Worm (Caenorhabditis elegans): Measurements from ENCODE around the gene fah-1.

fah-1 gene

ce11 chrX:6412575-6412974 is 36.1 kb downstream of the fah-1 start, which contains the start of gene T22E5.1:
Gene T22E5.1, plus strand, starts transcription at chrX:6412875.
- no peak for TF ChIP-seq ztf-29 (GFP tag; IDR thresholded peaks at IDR 0.05)
- TF ChIP-seq klf-2 (GFP tag; conservative IDR thresholded peaks at IDR 0.05) = no peak
- TF ChIP-seq cog-1 (tag; optimal IDR thresholded peaks at IDR 0.05) = no peak
- TF ChIP-seq ref-1 (GFP tag; conservative IDR thresholded peaks at IDR 0.05) = no peak
- no peak for TF ChIP-seq T22C8.4 (GFP tag; IDR thresholded peaks at IDR 0.05)
- no peak for TF ChIP-seq tab-1 (GFP tag; IDR thresholded peaks at IDR 0.05)
- no peak for TF ChIP-seq ztf-23 (GFP tag; IDR thresholded peaks at IDR 0.05)
- TF ChIP-seq med-1 (GFP tag; optimal IDR thresholded peaks at IDR 0.05; ENCODE audit: insufficient read depth) = no peak
- no peak for TF ChIP-seq flt-1 (GFP tag; IDR thresholded peaks at IDR 0.05)

- no peak for TF ChIP-seq ref-1 (GFP tag; conservative IDR thresholded peaks at IDR 0.05)
- TF ChIP-seq cog-1 (tag; optimal IDR thresholded peaks at IDR 0.05) = peak; percentile 61
- 0 out of 2 replicates have a peak, but pooled peaks have one; percentile 30 for TF ChIP-seq ztf-23 (GFP tag; IDR thresholded peaks at IDR 0.05)
- TF ChIP-seq med-1 (GFP tag; optimal IDR thresholded peaks at IDR 0.05; ENCODE audit: insufficient read depth) = no peak
- no peak for TF ChIP-seq ztf-29 (GFP tag; IDR thresholded peaks at IDR 0.05)
- no peak for TF ChIP-seq T22C8.4 (GFP tag; IDR thresholded peaks at IDR 0.05)
Observed at ce11 chrX:6410177-6410765, 38.4 kb downstream of the fah-1 start, which contains the start of gene mup-2. Gene mup-2, minus strand, starts transcription at chrX:6410227.

ce11 chrX:6408713-6409112 is 40.0 kb downstream of the fah-1 start:
- TF ChIP-seq cog-1 (tag; optimal IDR thresholded peaks at IDR 0.05) (no peak), med-1 (GFP tag; optimal IDR thresholded peaks at IDR 0.05; ENCODE audit: insufficient read depth) (no peak), T22C8.4 (GFP tag; IDR thresholded peaks at IDR 0.05) (no peak), flt-1 (GFP tag; IDR thresholded peaks at IDR 0.05) (no peak), klf-2 (GFP tag; conservative IDR thresholded peaks at IDR 0.05) (no peak), ztf-29 (GFP tag; IDR thresholded peaks at IDR 0.05) (no peak), ref-1 (GFP tag; conservative IDR thresholded peaks at IDR 0.05) (no peak), ztf-23 (GFP tag; IDR thresholded peaks at IDR 0.05) (no peak), tab-1 (GFP tag; IDR thresholded peaks at IDR 0.05) (no peak)

DNA sequence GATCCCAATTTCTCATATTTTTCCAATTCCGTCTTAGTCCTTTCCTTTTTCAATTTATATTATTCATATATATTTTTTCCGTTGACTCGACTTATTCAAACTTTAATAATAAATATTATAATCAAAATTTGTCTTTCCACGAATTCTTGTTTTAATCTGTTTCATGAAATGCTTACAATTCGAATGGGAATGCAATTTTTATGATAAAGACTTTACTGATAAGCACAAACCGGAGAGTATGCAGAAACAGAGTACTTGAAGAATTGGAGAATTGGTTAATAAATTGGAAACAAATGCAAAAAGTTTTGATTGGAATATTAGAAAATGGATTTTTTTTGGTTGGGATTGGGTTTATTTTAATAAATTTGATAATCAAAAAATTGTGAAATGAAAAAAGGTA is 40.4 kb downstream of the fah-1 start:
- no peak for TF ChIP-seq tab-1 (GFP tag; IDR thresholded peaks at IDR 0.05)
- no peak for TF ChIP-seq ref-1 (GFP tag; conservative IDR thresholded peaks at IDR 0.05)
- TF ChIP-seq flt-1 (GFP tag; IDR thresholded peaks at IDR 0.05) = no peak
- TF ChIP-seq cog-1 (tag; optimal IDR thresholded peaks at IDR 0.05) = no peak
- no peak for TF ChIP-seq T22C8.4 (GFP tag; IDR thresholded peaks at IDR 0.05)
- TF ChIP-seq ztf-29 (GFP tag; IDR thresholded peaks at IDR 0.05) = no peak
- TF ChIP-seq med-1 (GFP tag; optimal IDR thresholded peaks at IDR 0.05; ENCODE audit: insufficient read depth) = no peak

ce11 chrX:6407805-6408204 is 40.9 kb downstream of the fah-1 start:
- no peak for TF ChIP-seq med-1 (GFP tag; optimal IDR thresholded peaks at IDR 0.05; ENCODE audit: insufficient read depth)
- TF ChIP-seq ztf-29 (GFP tag; IDR thresholded peaks at IDR 0.05) = no peak
- TF ChIP-seq tab-1 (GFP tag; IDR thresholded peaks at IDR 0.05) = no peak
- TF ChIP-seq ztf-23 (GFP tag; IDR thresholded peaks at IDR 0.05) = no peak
- no peak for TF ChIP-seq klf-2 (GFP tag; conservative IDR thresholded peaks at IDR 0.05)
- no peak for TF ChIP-seq ref-1 (GFP tag; conservative IDR thresholded peaks at IDR 0.05)
- no peak for TF ChIP-seq flt-1 (GFP tag; IDR thresholded peaks at IDR 0.05)
- TF ChIP-seq T22C8.4 (GFP tag; IDR thresholded peaks at IDR 0.05) = no peak
- no peak for TF ChIP-seq cog-1 (tag; optimal IDR thresholded peaks at IDR 0.05)

ce11 chrX:6405905-6406304 is 42.8 kb downstream of the fah-1 start:
- TF ChIP-seq klf-2 (GFP tag; conservative IDR thresholded peaks at IDR 0.05) (no peak), cog-1 (tag; optimal IDR thresholded peaks at IDR 0.05) (no peak), ztf-23 (GFP tag; IDR thresholded peaks at IDR 0.05) (no peak), med-1 (GFP tag; optimal IDR thresholded peaks at IDR 0.05; ENCODE audit: insufficient read depth) (no peak), T22C8.4 (GFP tag; IDR thresholded peaks at IDR 0.05) (no peak), flt-1 (GFP tag; IDR thresholded peaks at IDR 0.05) (no peak), tab-1 (GFP tag; IDR thresholded peaks at IDR 0.05) (no peak), ref-1 (GFP tag; conservative IDR thresholded peaks at IDR 0.05) (no peak), ztf-29 (GFP tag; IDR thresholded peaks at IDR 0.05) (no peak)

DNA sequence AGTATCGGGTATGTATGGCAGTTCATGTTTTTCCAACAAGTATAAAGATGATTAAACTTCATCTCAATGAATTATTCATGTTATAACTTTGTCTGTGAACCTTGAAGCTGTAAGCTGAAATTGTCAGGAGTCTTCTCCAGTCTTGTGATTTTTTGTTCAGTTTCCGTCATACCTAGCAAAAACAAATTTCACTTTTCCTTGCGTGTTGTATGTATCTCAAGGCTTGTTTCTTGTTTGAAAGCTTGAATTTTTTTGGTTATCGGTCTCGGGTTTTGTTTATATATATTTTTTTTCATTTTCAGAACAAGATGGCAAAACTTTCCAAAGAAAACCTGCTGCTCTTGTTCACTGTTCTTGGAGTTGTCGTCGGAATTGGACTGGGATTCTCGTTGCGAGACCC is 45.6 kb downstream of the fah-1 start, which contains the start of gene glt-4:
Gene glt-4 (plus strand): TSS at position 301 of the 400 bp plus-strand sequence.
- TF ChIP-seq cog-1 (tag; optimal IDR thresholded peaks at IDR 0.05) = no peak

DNA sequence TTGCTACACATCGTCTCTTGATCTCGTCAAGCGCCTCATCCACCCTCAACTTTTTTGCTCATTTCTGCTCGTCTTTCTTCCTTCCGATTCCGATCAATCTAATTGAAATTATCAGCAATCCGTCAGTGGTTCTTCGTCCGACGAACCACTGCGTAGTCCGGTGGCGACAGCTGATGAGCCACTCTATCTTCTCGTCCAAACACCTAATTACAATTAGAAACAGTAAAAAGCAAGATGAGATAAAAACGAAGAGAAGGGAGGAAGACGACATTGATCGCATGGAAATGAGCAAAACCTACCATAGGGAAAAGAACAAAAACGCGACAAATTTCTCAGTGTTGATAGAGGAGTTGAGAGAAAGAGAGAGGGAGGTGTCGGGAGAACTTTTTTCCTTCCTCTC is 49.3 kb downstream of the fah-1 start:
- no peak for TF ChIP-seq ref-1 (GFP tag; conservative IDR thresholded peaks at IDR 0.05)
- TF ChIP-seq tab-1 (GFP tag; IDR thresholded peaks at IDR 0.05) = no peak
- no peak for TF ChIP-seq med-1 (GFP tag; optimal IDR thresholded peaks at IDR 0.05; ENCODE audit: insufficient read depth)
- no peak for TF ChIP-seq klf-2 (GFP tag; conservative IDR thresholded peaks at IDR 0.05)
- TF ChIP-seq ztf-23 (GFP tag; IDR thresholded peaks at IDR 0.05) = no peak
